Fruit fly (Drosophila melanogaster) whole organism, embryonic: ENCODE measurements around the gene CG31141.

Experiments
- Atf3 ChIP-seq: fragments of 200-800 bp; sonication (Bioruptor generic); optimal IDR thresholded peaks from 3 replicates; lab custom pipeline; 2016; ENCODE audit warnings: missing biosample characterization, missing genetic modification characterization
- Atf6 ChIP-seq: fragments of 200-800 bp; sonication (Bioruptor generic); IDR thresholded peaks from 2 replicates; pipeline ENCODE4 v1.3.6; 2022; ENCODE audit warnings: missing biosample characterization, missing genetic modification characterization
- CG10543 ChIP-seq: fragments of 200-800 bp; sonication (Bioruptor generic); optimal IDR thresholded peaks from 3 replicates; lab custom pipeline; 2017; ENCODE audit warnings: missing biosample characterization, mild to moderate bottlenecking, missing genetic modification characterization, moderate library complexity
- CG12769 ChIP-seq: fragments of 200-800 bp; sonication (Bioruptor generic); optimal IDR thresholded peaks from 2 replicates; lab custom pipeline; 2019; ENCODE audit warnings: missing biosample characterization, mild to moderate bottlenecking, missing genetic modification characterization, moderate library complexity
- CG12942 ChIP-seq: fragments of 200-800 bp; sonication (Bioruptor generic); optimal IDR thresholded peaks from 3 replicates; lab custom pipeline; 2016; ENCODE audit warnings: missing biosample characterization, missing genetic modification characterization
- CG15479 ChIP-seq: fragments of 200-800 bp; sonication (Bioruptor generic); optimal IDR thresholded peaks from 3 replicates; lab custom pipeline; 2019; ENCODE audit warnings: missing biosample characterization, mild to moderate bottlenecking, missing genetic modification characterization, moderate library complexity
- CG17359 ChIP-seq: fragments of 200-800 bp; sonication (Bioruptor generic); optimal IDR thresholded peaks from 3 replicates; lab custom pipeline; 2018; ENCODE audit warnings: missing biosample characterization, mild to moderate bottlenecking, missing genetic modification characterization, moderate library complexity
- CG2120 ChIP-seq: fragments of 200-800 bp; sonication (Bioruptor generic); optimal IDR thresholded peaks from 3 replicates; lab custom pipeline; 2016; ENCODE audit warnings: missing biosample characterization, missing genetic modification characterization
- CG2875 ChIP-seq: fragments of 200-800 bp; sonication (Bioruptor generic); optimal IDR thresholded peaks from 2 replicates; lab custom pipeline; 2017; ENCODE audit warnings: missing biosample characterization, mild to moderate bottlenecking, missing genetic modification characterization, missing genetic modification reagents
- CG31441 ChIP-seq: fragments of 200-800 bp; sonication (Bioruptor generic); IDR thresholded peaks from 2 replicates; pipeline ENCODE4 v1.3.6; 2022; ENCODE audit warnings: missing biosample characterization, missing genetic modification characterization
- CG32532 ChIP-seq: fragments of 200-800 bp; sonication (Bioruptor generic); IDR thresholded peaks from 2 replicates; pipeline ENCODE4 v1.3.6; 2022; ENCODE audit warnings: missing biosample characterization, missing genetic modification characterization
- CG32767 ChIP-seq: fragments of 200-800 bp; sonication (Bioruptor generic); IDR thresholded peaks from 2 replicates; pipeline ENCODE4 v1.3.6; 2022; ENCODE audit warnings: missing biosample characterization, missing genetic modification characterization
- CG3995 ChIP-seq: fragments of 200-800 bp; sonication (Bioruptor generic); optimal IDR thresholded peaks from 3 replicates; lab custom pipeline; 2016; ENCODE audit warnings: missing biosample characterization, missing genetic modification characterization
- CG5245 ChIP-seq: fragments of 200-800 bp; sonication (Bioruptor generic); optimal IDR thresholded peaks from 3 replicates; lab custom pipeline; 2016; ENCODE audit warnings: missing biosample characterization, missing genetic modification characterization
- CG6683 ChIP-seq: fragments of 200-800 bp; sonication (Bioruptor generic); optimal IDR thresholded peaks from 2 replicates; lab custom pipeline; 2017; ENCODE audit warnings: missing biosample characterization, mild to moderate bottlenecking, missing genetic modification characterization, missing genetic modification reagents
- CG7556 ChIP-seq: fragments of 200-800 bp; sonication (Bioruptor generic); optimal IDR thresholded peaks from 2 replicates; lab custom pipeline; 2017; ENCODE audit warnings: missing biosample characterization, mild to moderate bottlenecking, missing genetic modification characterization
- CG7839 ChIP-seq: fragments of 200-800 bp; sonication (Bioruptor generic); optimal IDR thresholded peaks from 3 replicates; lab custom pipeline; 2018; ENCODE audit warnings: missing biosample characterization, mild to moderate bottlenecking, missing genetic modification characterization, moderate library complexity
- CG8290 ChIP-seq, 3 experiments: fragments of 200-800 bp; sonication (Bioruptor generic); optimal IDR thresholded peaks; 2 replicates each; lab custom pipeline; 2016 to 2019; ENCODE audit warnings: missing biosample characterization in 3 of 3, missing genetic modification characterization in 3 of 3, mild to moderate bottlenecking in 2 of 3, moderate library complexity in 1 of 3
- CG9817 ChIP-seq: fragments of 200-800 bp; sonication (Bioruptor generic); optimal IDR thresholded peaks from 2 replicates; lab custom pipeline; 2018; ENCODE audit warnings: missing biosample characterization, mild to moderate bottlenecking, missing genetic modification characterization, moderate library complexity
- Dbx ChIP-seq: fragments of 200-800 bp; sonication (Bioruptor generic); IDR thresholded peaks from 3 replicates; pipeline ENCODE4 v1.3.6; 2022; ENCODE audit warnings: missing biosample characterization, missing genetic modification characterization
- Dfd ChIP-seq, 2 experiments: fragments of >200 bp; optimal IDR thresholded peaks; 2 replicates each; lab custom pipeline; 2017; ENCODE audit warnings: missing biosample characterization in 2 of 2, missing genetic modification characterization in 2 of 2
- E2f1 ChIP-seq: fragments of 200-800 bp; sonication (Bioruptor generic); IDR thresholded peaks from 2 replicates; pipeline ENCODE4 v1.3.6; 2022; ENCODE audit warnings: missing biosample characterization, missing genetic modification characterization
- E2f2 ChIP-seq: fragments of 200-800 bp; sonication (Bioruptor generic); IDR thresholded peaks from 2 replicates; pipeline ENCODE4 v1.3.6; 2022; ENCODE audit warnings: missing biosample characterization, missing genetic modification characterization
- Ets65A ChIP-seq: fragments of 200-800 bp; sonication (Bioruptor generic); peaks from one replicate; lab custom pipeline; 2016; ENCODE audit warnings: missing biosample characterization, missing genetic modification characterization
- HLH3B ChIP-seq: fragments of 200-800 bp; sonication (Bioruptor generic); IDR thresholded peaks from 2 replicates; pipeline ENCODE4 v1.3.6; 2022; ENCODE audit warnings: missing biosample characterization, missing genetic modification characterization
- Hey ChIP-seq: fragments of 200-800 bp; sonication (Bioruptor generic); optimal IDR thresholded peaks from 3 replicates; lab custom pipeline; 2018; ENCODE audit warnings: missing biosample characterization, mild to moderate bottlenecking, missing genetic modification characterization
- MTF-1 ChIP-seq: fragments of 200-800 bp; sonication (Bioruptor generic); optimal IDR thresholded peaks from 2 replicates; lab custom pipeline; 2018; ENCODE audit warnings: missing biosample characterization, mild to moderate bottlenecking, missing genetic modification characterization, borderline replicate concordance
- Mrtf ChIP-seq: fragments of 200-800 bp; sonication (Bioruptor generic); IDR thresholded peaks from 3 replicates; pipeline ENCODE4 v1.3.6; 2022; ENCODE audit warnings: missing biosample characterization, missing genetic modification characterization
- Six4 ChIP-seq: fragments of 200-800 bp; sonication (Bioruptor generic); optimal IDR thresholded peaks from 2 replicates; lab custom pipeline; 2016; ENCODE audit warnings: missing biosample characterization, missing genetic modification characterization
- Sox102F ChIP-seq: fragments of 200-800 bp; sonication (Bioruptor generic); optimal IDR thresholded peaks from 2 replicates; lab custom pipeline; 2018; ENCODE audit warnings: missing biosample characterization, mild to moderate bottlenecking, missing genetic modification characterization, moderate library complexity
- Sry-β ChIP-seq: fragments of 200-800 bp; sonication (Bioruptor generic); optimal IDR thresholded peaks from 2 replicates; lab custom pipeline; 2018; ENCODE audit warnings: missing biosample characterization, mild to moderate bottlenecking, missing genetic modification characterization, moderate library complexity
- Taf1 ChIP-seq: fragments of 200-800 bp; sonication (Bioruptor generic); IDR thresholded peaks from 2 replicates; pipeline ENCODE4 v1.3.6; 2022; ENCODE audit warnings: missing biosample characterization, missing genetic modification characterization
- Xrp1 ChIP-seq: fragments of 200-800 bp; sonication (Bioruptor generic); IDR thresholded peaks from 2 replicates; pipeline ENCODE4 v1.3.6; 2022; ENCODE audit warnings: missing biosample characterization, missing genetic modification characterization
- dati ChIP-seq: fragments of 200-800 bp; sonication (Bioruptor generic); IDR thresholded peaks from 2 replicates; pipeline ENCODE4 v1.3.6; 2022; ENCODE audit warnings: missing biosample characterization, missing genetic modification characterization
- en ChIP-seq: fragments of 200-800 bp; sonication (Bioruptor generic); optimal IDR thresholded peaks from 2 replicates; lab custom pipeline; 2016; ENCODE audit warnings: missing biosample characterization, missing genetic modification characterization
- ewg ChIP-seq: fragments of 200-800 bp; sonication (Bioruptor generic); optimal IDR thresholded peaks from 3 replicates; lab custom pipeline; 2017; ENCODE audit warnings: mild to moderate bottlenecking, missing biosample characterization, missing genetic modification reagents, missing genetic modification characterization
- fu2 ChIP-seq: fragments of 200-800 bp; sonication (Bioruptor generic); optimal IDR thresholded peaks from 2 replicates; lab custom pipeline; 2016; ENCODE audit warnings: missing biosample characterization, missing genetic modification characterization
- gcm ChIP-seq: fragments of 200-800 bp; sonication (Bioruptor generic); optimal IDR thresholded peaks from 2 replicates; lab custom pipeline; 2019; ENCODE audit warnings: missing biosample characterization, mild to moderate bottlenecking, missing genetic modification characterization, moderate library complexity
- h ChIP-seq: fragments of >200 bp; optimal IDR thresholded peaks from 2 replicates; lab custom pipeline; 2017
- hbn ChIP-seq: fragments of 200-800 bp; sonication (Bioruptor generic); IDR thresholded peaks from 2 replicates; pipeline ENCODE4 v1.3.6; 2022; ENCODE audit warnings: missing biosample characterization, missing genetic modification characterization; ENCODE audit not compliant: partially characterized antibody
- hkb ChIP-seq, 2 experiments: fragments of 200-800 bp in 1 of 2; fragments of >200 bp in 1 of 2; sonication (Bioruptor generic) in 1 of 2; IDR thresholded peaks in 1 of 2; optimal IDR thresholded peaks in 1 of 2; 2 replicates each; pipeline versions ENCODE4 v1.3.6 to Lab custom; 2017 to 2022; ENCODE audit warnings: missing biosample characterization in 1 of 2, missing genetic modification characterization in 1 of 2
- hth ChIP-seq: fragments of >200 bp; optimal IDR thresholded peaks from 2 replicates; lab custom pipeline; 2017; ENCODE audit warnings: inconsistent platforms
- jigr1 ChIP-seq: fragments of 200-800 bp; sonication (Bioruptor generic); IDR thresholded peaks from 3 replicates; pipeline ENCODE4 v1.3.6; 2022; ENCODE audit warnings: missing biosample characterization, missing genetic modification characterization
- jing ChIP-seq: fragments of 200-800 bp; sonication (Bioruptor generic); optimal IDR thresholded peaks from 2 replicates; lab custom pipeline; 2018; ENCODE audit warnings: missing biosample characterization, mild to moderate bottlenecking, missing genetic modification characterization
- oc ChIP-seq: fragments of 200-800 bp; sonication (Bioruptor generic); optimal IDR thresholded peaks from 2 replicates; lab custom pipeline; 2018; ENCODE audit warnings: missing biosample characterization, mild to moderate bottlenecking, missing genetic modification characterization, moderate library complexity
- pfk ChIP-seq: fragments of 200-800 bp; sonication (Bioruptor generic); optimal IDR thresholded peaks from 2 replicates; lab custom pipeline; 2018; ENCODE audit warnings: missing biosample characterization, mild to moderate bottlenecking, missing genetic modification characterization, moderate library complexity
- pzg ChIP-seq: fragments of 200-800 bp; sonication (Bioruptor generic); optimal IDR thresholded peaks from 3 replicates; lab custom pipeline; 2018; ENCODE audit warnings: missing biosample characterization, mild to moderate bottlenecking, missing genetic modification characterization, moderate library complexity
- shn ChIP-seq: fragments of 200-800 bp; sonication (Bioruptor generic); optimal IDR thresholded peaks from 3 replicates; lab custom pipeline; 2016; ENCODE audit warnings: missing biosample characterization, missing genetic modification characterization
- tio ChIP-seq: fragments of 200-800 bp; sonication (Bioruptor generic); optimal IDR thresholded peaks from 2 replicates; lab custom pipeline; 2017; ENCODE audit warnings: missing biosample characterization, missing genetic modification characterization, inconsistent platforms
- toy ChIP-seq: fragments of 200-800 bp; sonication (Bioruptor generic); IDR thresholded peaks from 2 replicates; pipeline ENCODE4 v1.3.6; 2022; ENCODE audit warnings: missing biosample characterization, missing genetic modification characterization
- zf30C ChIP-seq: fragments of 200-800 bp; sonication (Bioruptor generic); optimal IDR thresholded peaks from 3 replicates; lab custom pipeline; 2018; ENCODE audit warnings: missing biosample characterization, mild to moderate bottlenecking, missing genetic modification characterization

CG31141 gene

dm6 chr3R:23942965-23943413, 19.9 kb downstream of the CG31141 start, which contains the start of gene Gdh (continued):
- TF ChIP-seq oc (tag; lab: Kevin White, UChicago) (peak; percentile 56), CG5245 (no peak), CG32532 (GFP tag; lab: Robert Waterston, UW) (peak; percentile 55), CG6683 (GFP tag; lab: Kevin White, UChicago) (no peak), Taf1 (no peak), Xrp1 (GFP tag; lab: Robert Waterston, UW) (no peak), Dbx (GFP tag; lab: Robert Waterston, UW) (peak; percentile 59; the same call in 2 of the 3 replicates), Mrtf (GFP tag; lab: Robert Waterston, UW) (no peak), pfk (peak; percentile 38), HLH3B (GFP tag; lab: Robert Waterston, UW) (no peak), CG2875 (GFP tag; lab: Kevin White, UChicago) (no peak), Sry-β (GFP tag; lab: Kevin White, UChicago) (no peak), jing (GFP tag; lab: Kevin White, UChicago) (no peak), Six4 (no peak), pzg (GFP tag; lab: Kevin White, UChicago) (peak; percentile 17), zf30C (no peak), CG8290 (GFP tag; optimal IDR thresholded peaks at IDR 0.05; lab: Kevin White, UChicago) (no peak), CG8290 (tag; optimal IDR thresholded peaks at IDR 0.05; lab: Kevin White, UChicago) (peak in 1 of 2 experiments; percentile 58), E2f2 (GFP tag; lab: Robert Waterston, UW) (peak; percentile 47; the same call in 1 of the 2 replicates), CG7556 (no peak), h (lab: Kevin White, UChicago) (no peak), Sox102F (GFP tag; lab: Kevin White, UChicago) (no peak), gcm (no peak), fu2 (GFP tag; lab: Kevin White, UChicago) (no peak), ewg (GFP tag; lab: Kevin White, UChicago) (no peak), jigr1 (GFP tag; lab: Robert Waterston, UW) (no peak), CG12769 (tag; lab: Kevin White, UChicago) (peak; percentile 35), Atf3 (GFP tag; lab: Kevin White, UChicago) (no peak), E2f1 (no peak), shn (GFP tag; lab: Kevin White, UChicago) (no peak), Atf6 (GFP tag; lab: Robert Waterston, UW) (peak; percentile 55), dati (no peak), CG9817 (tag; lab: Kevin White, UChicago) (no peak), en (GFP tag; lab: Kevin White, UChicago) (no peak), CG15479 (GFP tag; lab: Kevin White, UChicago) (no peak), toy (GFP tag; lab: Robert Waterston, UW) (no peak), CG32767 (peak; percentile 45; the same call in 1 of the 2 replicates), CG10543 (peak; percentile 77), Ets65A (GFP tag; lab: Kevin White, UChicago) (no peak), hth (no peak), CG12942 (GFP tag; lab: Kevin White, UChicago) (no peak), tio (GFP tag; lab: Kevin White, UChicago) (no peak), Dfd (GFP tag; optimal IDR thresholded peaks at IDR 0.05; lab: Kevin White, UChicago) (no peak), Hey (tag; lab: Kevin White, UChicago) (no peak), CG3995 (GFP tag; lab: Kevin White, UChicago) (peak; percentile 95), hkb (optimal IDR thresholded peaks at IDR 0.05; lab: Kevin White, UChicago) (no peak), hkb (GFP tag; IDR thresholded peaks at IDR 0.05; lab: Robert Waterston, UW) (peak; percentile 55; the same call in 1 of the 2 replicates), CG17359 (tag; lab: Kevin White, UChicago) (peak; percentile 22), CG31441 (GFP tag; lab: Robert Waterston, UW) (no peak), MTF-1 (GFP tag; lab: Kevin White, UChicago) (peak; percentile 49), hbn (GFP tag; lab: Robert Waterston, UW) (peak; percentile 25; the same call in 1 of the 2 replicates), CG2120 (GFP tag; lab: Kevin White, UChicago) (peak; percentile 9), CG7839 (tag; lab: Kevin White, UChicago) (peak; percentile 21)
